Worm (Caenorhabditis elegans) whole organism, late embryonic: ENCODE measurements around the gene C31H2.3.

Source experiments
- C08G9.2 ChIP-seq: sonication (generic microtip); optimal IDR thresholded peaks from 2 replicates; lab custom pipeline; 2016; ENCODE audit warnings: mild to moderate bottlenecking, missing genetic modification characterization, moderate library complexity, missing compliant biosample characterization
- F13H6.1 ChIP-seq: sonication (generic microtip); optimal IDR thresholded peaks from 2 replicates; lab custom pipeline; 2016; ENCODE audit warnings: missing genetic modification characterization, missing compliant biosample characterization
- ceh-14 ChIP-seq: sonication (generic microtip); optimal IDR thresholded peaks from 2 replicates; lab custom pipeline; 2016; ENCODE audit warnings: missing genotype, missing genetic modification characterization, missing compliant biosample characterization
- ceh-18 ChIP-seq: sonication (generic microtip); optimal IDR thresholded peaks from 2 replicates; lab custom pipeline; 2016; ENCODE audit warnings: missing genetic modification characterization, missing compliant biosample characterization
- ceh-19 ChIP-seq: fragments of 200-800 bp; sonication (Bioruptor generic); optimal IDR thresholded peaks from 2 replicates; lab custom pipeline; 2018; ENCODE audit warnings: mild to moderate bottlenecking, missing genetic modification characterization, missing compliant biosample characterization
- ceh-2 ChIP-seq: sonication (generic microtip); optimal IDR thresholded peaks from 2 replicates; lab custom pipeline; 2016; ENCODE audit warnings: missing genotype, missing genetic modification characterization, missing compliant biosample characterization
- ceh-31 ChIP-seq: sonication (generic microtip); optimal IDR thresholded peaks from 2 replicates; lab custom pipeline; 2016; ENCODE audit warnings: missing genetic modification characterization, missing compliant biosample characterization
- ceh-34 ChIP-seq: sonication (generic microtip); optimal IDR thresholded peaks from 2 replicates; lab custom pipeline; 2016; ENCODE audit warnings: mild to moderate bottlenecking, missing genetic modification characterization, missing compliant biosample characterization
- ceh-6 ChIP-seq: fragments of 200-800 bp; sonication (Bioruptor generic); optimal IDR thresholded peaks from 2 replicates; lab custom pipeline; 2018; ENCODE audit warnings: mild to moderate bottlenecking, missing genetic modification characterization, missing compliant biosample characterization
- che-1 ChIP-seq: sonication (generic microtip); optimal IDR thresholded peaks from 2 replicates; lab custom pipeline; 2016; ENCODE audit warnings: mild to moderate bottlenecking, missing genetic modification characterization, missing compliant biosample characterization
- elt-2 ChIP-seq: sonication (generic microtip); optimal IDR thresholded peaks from 2 replicates; lab custom pipeline; 2016; ENCODE audit warnings: missing genetic modification reagents, missing genetic modification characterization, missing compliant biosample characterization
- elt-4 ChIP-seq: sonication (generic microtip); optimal IDR thresholded peaks from 2 replicates; lab custom pipeline; 2016; ENCODE audit warnings: missing genetic modification characterization, missing compliant biosample characterization
- eyg-1 ChIP-seq: sonication (generic microtip); optimal IDR thresholded peaks from 2 replicates; lab custom pipeline; 2016; ENCODE audit warnings: missing genotype, missing genetic modification characterization, missing compliant biosample characterization
- fax-1 ChIP-seq: sonication (generic microtip); optimal IDR thresholded peaks from 2 replicates; lab custom pipeline; 2016; ENCODE audit warnings: missing genotype, missing genetic modification characterization, missing compliant biosample characterization
- fkh-10 ChIP-seq: fragments of 150-350 bp; optimal IDR thresholded peaks from 2 replicates; lab custom pipeline; 2014; ENCODE audit warnings: missing biosample characterization, missing genetic modification reagents, missing genetic modification characterization
- fkh-6 ChIP-seq: sonication (generic microtip); optimal IDR thresholded peaks from 2 replicates; lab custom pipeline; 2016; ENCODE audit warnings: missing genetic modification characterization, missing compliant biosample characterization
- hlh-15 ChIP-seq: sonication (generic microtip); optimal IDR thresholded peaks from 2 replicates; lab custom pipeline; 2016; ENCODE audit warnings: missing genetic modification characterization, missing compliant biosample characterization
- hlh-6 ChIP-seq: sonication (generic microtip); optimal IDR thresholded peaks from 2 replicates; lab custom pipeline; 2016; ENCODE audit warnings: missing genotype, missing genetic modification characterization, missing compliant biosample characterization
- lim-6 ChIP-seq: sonication (generic microtip); optimal IDR thresholded peaks from 2 replicates; lab custom pipeline; 2016; ENCODE audit warnings: missing genetic modification characterization, missing compliant biosample characterization
- madf-2 ChIP-seq: sonication (generic microtip); optimal IDR thresholded peaks from 2 replicates; lab custom pipeline; 2017; ENCODE audit warnings: missing genetic modification characterization, missing compliant biosample characterization
- mec-3 ChIP-seq: sonication (generic microtip); optimal IDR thresholded peaks from 2 replicates; lab custom pipeline; 2016; ENCODE audit warnings: borderline replicate concordance, missing genetic modification characterization, missing compliant biosample characterization
- nhr-11 ChIP-seq: fragments of 150-350 bp; optimal IDR thresholded peaks from 2 replicates; lab custom pipeline; 2014; ENCODE audit warnings: missing biosample characterization, missing genetic modification characterization
- nhr-232 ChIP-seq: sonication (generic microtip); optimal IDR thresholded peaks from 2 replicates; lab custom pipeline; 2016; ENCODE audit warnings: missing genetic modification characterization, missing compliant biosample characterization
- npax-4 ChIP-seq: sonication (generic microtip); optimal IDR thresholded peaks from 2 replicates; lab custom pipeline; 2016; ENCODE audit warnings: missing genetic modification characterization, missing compliant biosample characterization
- odd-2 ChIP-seq: sonication (generic microtip); optimal IDR thresholded peaks from 2 replicates; lab custom pipeline; 2017; ENCODE audit warnings: antibody characterized with exemption, mild to moderate bottlenecking, missing genetic modification characterization, missing compliant biosample characterization
- pag-3 ChIP-seq: sonication (generic microtip); optimal IDR thresholded peaks from 2 replicates; lab custom pipeline; 2016; ENCODE audit warnings: missing compliant biosample characterization, missing genetic modification characterization, borderline replicate concordance
- pat-9 ChIP-seq: fragments of 200-800 bp; sonication (Bioruptor generic); optimal IDR thresholded peaks from 2 replicates; lab custom pipeline; 2018; ENCODE audit warnings: mild to moderate bottlenecking, missing genetic modification characterization, moderate library complexity, missing compliant biosample characterization
- pax-1 ChIP-seq: fragments of 150-350 bp; optimal IDR thresholded peaks from 2 replicates; lab custom pipeline; 2014; ENCODE audit warnings: missing biosample characterization, missing genetic modification characterization
- pha-2 ChIP-seq: sonication (generic microtip); optimal IDR thresholded peaks from 2 replicates; lab custom pipeline; 2017; ENCODE audit warnings: mild to moderate bottlenecking, missing genetic modification characterization, missing compliant biosample characterization
- sdc-2 ChIP-seq: sonication (generic microtip); optimal IDR thresholded peaks from 2 replicates; lab custom pipeline; 2016; ENCODE audit warnings: missing genotype, missing genetic modification characterization, missing compliant biosample characterization
- sox-2 ChIP-seq: fragments of 200-800 bp; sonication (Bioruptor generic); IDR thresholded peaks from 2 replicates; pipeline ENCODE4 v1.3.6; 2022; ENCODE audit warnings: missing genetic modification reagents, missing genetic modification characterization, missing compliant biosample characterization
- sox-4 ChIP-seq: sonication (generic microtip); optimal IDR thresholded peaks from 2 replicates; lab custom pipeline; 2017; ENCODE audit warnings: mild to moderate bottlenecking, missing genetic modification characterization, inconsistent platforms, missing compliant biosample characterization
- syd-9 ChIP-seq: sonication (generic microtip); optimal IDR thresholded peaks from 2 replicates; lab custom pipeline; 2016; ENCODE audit warnings: mild to moderate bottlenecking, missing genetic modification characterization, moderate library complexity, missing compliant biosample characterization
- tbx-2 ChIP-seq: sonication (generic microtip); optimal IDR thresholded peaks from 2 replicates; lab custom pipeline; 2016; ENCODE audit warnings: missing genetic modification characterization, missing compliant biosample characterization
- tbx-7 ChIP-seq: sonication (generic microtip); optimal IDR thresholded peaks from 2 replicates; lab custom pipeline; 2016; ENCODE audit warnings: missing genotype, missing genetic modification characterization, missing compliant biosample characterization
- unc-42 ChIP-seq: sonication (generic microtip); optimal IDR thresholded peaks from 2 replicates; lab custom pipeline; 2016; ENCODE audit warnings: missing genotype, missing genetic modification characterization, missing compliant biosample characterization
- unc-55 ChIP-seq: sonication (generic microtip); optimal IDR thresholded peaks from 2 replicates; lab custom pipeline; 2017; ENCODE audit warnings: missing biosample characterization, missing genetic modification reagents, missing genetic modification characterization
- unc-86 ChIP-seq: sonication (generic microtip); optimal IDR thresholded peaks from 2 replicates; lab custom pipeline; 2016; ENCODE audit warnings: missing genetic modification characterization, missing compliant biosample characterization
- ztf-16 ChIP-seq: sonication (generic microtip); optimal IDR thresholded peaks from 2 replicates; lab custom pipeline; 2017; ENCODE audit warnings: missing genetic modification characterization, missing compliant biosample characterization

C31H2.3 gene

DNA sequence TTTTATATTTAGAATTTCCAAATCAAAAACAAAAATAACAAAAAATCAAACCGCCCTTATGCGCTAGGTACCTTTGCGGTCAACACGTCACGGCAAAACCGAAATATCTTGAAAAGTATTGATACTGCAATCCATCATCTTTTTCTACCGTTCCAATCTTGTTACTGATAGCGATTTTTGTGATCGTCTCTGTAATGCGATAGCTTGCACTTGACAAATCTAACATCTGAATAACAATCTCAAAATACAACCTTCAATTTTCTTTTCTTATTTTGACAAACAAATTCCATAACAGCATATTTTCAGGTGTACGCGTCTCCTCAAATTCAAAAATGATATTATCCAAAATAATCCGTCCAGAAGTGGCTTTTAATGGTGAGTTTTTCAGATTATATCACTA lies 20.2 kb downstream of the C31H2.3 start, which contains the start of gene tbc-7:
Gene tbc-7, plus strand, starts transcription at position 301 of the 400 bp plus-strand sequence.
- TF ChIP-seq npax-4 (tag; lab: Kevin White, UChicago): no peak
- TF ChIP-seq ceh-2 (tag; lab: Kevin White, UChicago): no peak
- TF ChIP-seq sox-4 (tag; lab: Kevin White, UChicago): no peak
- TF ChIP-seq tbx-7 (tag; lab: Kevin White, UChicago): no peak
- no peak for TF ChIP-seq pag-3 (tag; lab: Kevin White, UChicago)
- TF ChIP-seq mec-3 (tag; lab: Kevin White, UChicago): no peak
- TF ChIP-seq syd-9 (tag; lab: Kevin White, UChicago): no peak
- no peak for TF ChIP-seq madf-2 (tag; lab: Kevin White, UChicago)
- no peak for TF ChIP-seq pat-9
- no peak for TF ChIP-seq che-1 (tag; lab: Kevin White, UChicago)
- no peak for TF ChIP-seq fkh-10 (GFP tag; lab: Kevin White, UChicago)
- TF ChIP-seq fax-1: no peak
- no peak for TF ChIP-seq hlh-6 (tag; lab: Kevin White, UChicago)
- no peak for TF ChIP-seq C08G9.2 (tag; lab: Kevin White, UChicago)
- no peak for TF ChIP-seq sdc-2 (tag; lab: Kevin White, UChicago)
- TF ChIP-seq lim-6 (tag; lab: Kevin White, UChicago): no peak

ce11 chrX:5131760-5132159 lies 22.4 kb downstream of the C31H2.3 start:
- TF ChIP-seq odd-2 (tag; lab: Kevin White, UChicago) (no peak), ztf-16 (no peak), unc-42 (tag; lab: Kevin White, UChicago) (peak; percentile 80), ceh-2 (tag; lab: Kevin White, UChicago) (no peak), sox-2 (GFP tag; lab: Robert Waterston, UW) (no peak)
- TF ChIP-seq, all 69 proteins: peak for 1

DNA sequence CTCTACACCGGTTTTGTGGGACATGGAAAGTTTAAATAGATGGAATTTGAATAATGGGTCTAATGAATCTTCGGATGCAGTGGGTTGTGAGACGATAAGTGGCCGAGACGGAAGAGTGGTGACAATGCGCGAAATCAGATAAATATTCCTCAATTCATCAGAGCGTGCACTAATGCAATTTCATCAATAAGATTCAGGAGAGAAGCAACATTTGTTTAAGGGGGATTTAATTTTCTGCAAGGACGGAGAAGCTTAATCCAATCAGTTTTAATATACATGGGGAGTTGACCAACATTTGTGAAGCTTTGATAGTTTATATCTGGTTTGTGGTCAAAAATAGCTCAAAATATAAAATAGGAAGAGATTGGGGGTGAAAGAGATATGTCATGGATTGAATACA lies 24.7 kb downstream of the C31H2.3 start:
- TF ChIP-seq fkh-10 (GFP tag; lab: Kevin White, UChicago) (no peak), ztf-16 (no peak), ceh-31 (peak; percentile 43), unc-42 (tag; lab: Kevin White, UChicago) (peak; percentile 100)
- TF ChIP-seq, all 69 proteins: peak for 2

ce11 chrX:5124288-5124687 lies 29.9 kb downstream of the C31H2.3 start:
- TF ChIP-seq F13H6.1 (tag; lab: Kevin White, UChicago) (no peak), unc-42 (tag; lab: Kevin White, UChicago) (peak; percentile 55)

DNA sequence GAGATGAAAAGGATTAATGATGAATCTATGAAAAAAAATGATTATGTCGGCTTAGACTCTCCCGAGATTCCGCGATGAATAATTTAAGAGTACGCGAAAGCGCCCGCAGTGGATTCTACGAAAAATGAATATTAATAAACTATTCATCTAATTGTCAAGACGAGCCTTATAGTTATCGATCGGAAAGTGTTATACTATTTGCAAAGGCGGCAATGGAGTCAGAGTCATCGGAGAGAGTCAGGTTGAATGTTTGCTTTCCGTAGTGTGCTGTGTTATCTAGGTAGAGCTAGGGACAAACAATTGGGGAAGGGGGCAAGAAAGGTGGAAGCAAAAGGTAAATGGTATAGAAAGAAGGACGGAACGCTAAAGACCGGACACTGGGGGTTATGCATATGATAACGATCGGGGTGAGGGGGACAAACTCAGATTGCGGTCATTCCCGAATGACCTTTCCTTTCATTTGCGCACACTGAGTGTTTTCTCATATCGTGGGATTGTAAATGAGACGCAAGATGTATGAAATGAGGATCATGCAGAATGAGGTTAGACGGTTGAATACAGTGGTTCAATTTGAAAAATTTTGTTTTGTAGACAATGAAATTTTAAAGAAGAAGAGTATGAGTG lies 31.3 kb downstream of the C31H2.3 start:
- no peak for TF ChIP-seq fkh-10 (GFP tag; lab: Kevin White, UChicago)
- peak; percentile 22 for TF ChIP-seq ceh-34 (tag; lab: Kevin White, UChicago)
- peak; percentile 7 for TF ChIP-seq ceh-19 (GFP tag; lab: Kevin White, UChicago)
- peak; percentile 41 for TF ChIP-seq elt-2 (tag; lab: Kevin White, UChicago)
- no peak for TF ChIP-seq fkh-6 (tag; lab: Kevin White, UChicago)
- peak; percentile 22 for TF ChIP-seq tbx-2 (tag; lab: Kevin White, UChicago)
- TF ChIP-seq sdc-2 (tag; lab: Kevin White, UChicago): peak; percentile 36
- peak; percentile 38 for TF ChIP-seq pax-1
- TF ChIP-seq ceh-31: peak; percentile 11
- peak; percentile 51 for TF ChIP-seq pha-2

- no peak for TF ChIP-seq fkh-10 (GFP tag; lab: Kevin White, UChicago)
- no peak for TF ChIP-seq eyg-1 (tag; lab: Kevin White, UChicago)
- no peak for TF ChIP-seq nhr-232 (tag; lab: Kevin White, UChicago)
- no peak for TF ChIP-seq sox-2 (GFP tag; lab: Robert Waterston, UW)
- TF ChIP-seq npax-4 (tag; lab: Kevin White, UChicago): no peak
- no peak for TF ChIP-seq pha-2
- no peak for TF ChIP-seq nhr-11
- no peak for TF ChIP-seq ceh-18 (tag; lab: Kevin White, UChicago)
- no peak for TF ChIP-seq unc-86 (tag; lab: Kevin White, UChicago)
- TF ChIP-seq ceh-6: no peak
- no peak for TF ChIP-seq unc-55 (GFP tag; lab: Kevin White, UChicago)
- no peak for TF ChIP-seq elt-4
- no peak for TF ChIP-seq ceh-14 (tag; lab: Kevin White, UChicago)
- no peak for TF ChIP-seq pag-3 (tag; lab: Kevin White, UChicago)
- no peak for TF ChIP-seq sox-4 (tag; lab: Kevin White, UChicago)
- no peak for TF ChIP-seq hlh-15 (tag; lab: Kevin White, UChicago)
- TF ChIP-seq unc-42 (tag; lab: Kevin White, UChicago): no peak
- TF ChIP-seq odd-2 (tag; lab: Kevin White, UChicago): no peak
Observed at ce11 chrX:5122369-5122768, 31.8 kb downstream of the C31H2.3 start.
